Fruit fly (Drosophila melanogaster): Measurements from ENCODE around the gene Ge-1.

Gene Ge-1

DNA sequence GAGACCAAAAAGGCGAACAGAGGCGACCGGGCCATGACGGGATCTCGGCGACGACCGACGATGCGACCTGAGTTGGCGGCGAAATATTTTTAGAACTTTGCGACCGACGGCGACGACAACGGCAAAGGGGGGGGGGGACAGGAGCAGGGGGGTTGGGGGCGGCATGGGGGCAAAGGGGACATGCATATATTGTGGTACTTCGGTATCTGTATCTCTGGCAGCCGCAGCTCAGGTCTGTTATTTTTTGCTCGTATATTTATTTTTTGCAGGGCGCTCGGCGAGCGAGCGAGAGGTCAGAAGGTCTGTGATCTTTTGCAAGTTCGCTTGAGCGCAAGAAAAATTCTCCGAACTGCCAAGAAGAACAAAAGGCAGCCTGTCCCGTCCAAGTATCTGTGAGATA lies 41.5 kb downstream of the Ge-1 start:
- TF ChIP-seq Deaf1 (tag; optimal IDR thresholded peaks at IDR 0.05), result peak; percentile 30
- peak; percentile 47 for TF ChIP-seq CG12769 (tag; optimal IDR thresholded peaks at IDR 0.05)
- TF ChIP-seq ranshi (GFP tag; IDR thresholded peaks at IDR 0.05), result no peak
- TF ChIP-seq Hr78 (GFP tag; optimal IDR thresholded peaks at IDR 0.05), result peak in 1 of 2 experiments; percentile 11
- peak; percentile 30 for TF ChIP-seq nom (GFP tag; optimal IDR thresholded peaks at IDR 0.05)
- TF ChIP-seq crol (GFP tag; IDR thresholded peaks at IDR 0.05), result peak; percentile 88
- 0 out of 2 replicates have a peak, but pooled peaks have one; percentile 16 for TF ChIP-seq CG32532 (GFP tag; IDR thresholded peaks at IDR 0.05)
- no peak for TF ChIP-seq Dip3 (GFP tag; optimal IDR thresholded peaks at IDR 0.05)
- TF ChIP-seq ro (GFP tag; IDR thresholded peaks at IDR 0.05), result no peak

DNA sequence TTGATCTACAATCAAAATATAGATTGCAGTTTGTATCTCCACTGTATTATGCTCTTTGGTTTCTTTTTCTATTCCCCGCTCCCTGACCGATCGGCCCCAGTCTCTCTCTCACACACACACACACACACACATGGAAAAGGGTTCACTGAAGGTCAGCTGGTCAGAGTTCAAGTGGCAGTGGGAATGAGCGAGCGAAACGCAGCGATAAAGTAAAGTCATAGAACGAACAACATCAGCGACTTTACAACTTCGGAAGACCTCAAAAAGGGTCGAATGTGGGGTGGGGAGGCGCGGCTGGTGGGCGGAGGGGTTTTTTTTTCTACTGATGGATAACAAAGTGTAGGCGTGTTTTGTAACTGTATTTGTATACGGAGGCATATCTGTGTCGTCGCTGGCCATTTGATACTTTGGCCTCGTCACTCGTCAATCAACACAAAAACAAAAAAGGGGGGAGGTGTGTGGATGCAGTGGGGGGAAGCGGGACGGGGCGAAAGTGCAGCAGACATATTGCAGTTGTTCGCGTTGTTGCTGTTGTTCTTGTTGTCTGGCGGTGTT lies 42.5 kb downstream of the Ge-1 start:
- TF ChIP-seq hkb (optimal IDR thresholded peaks at IDR 0.05) (no peak), hkb (GFP tag; IDR thresholded peaks at IDR 0.05) (no peak), trem (tag; optimal IDR thresholded peaks at IDR 0.05) (no peak), bcd (GFP tag; optimal IDR thresholded peaks at IDR 0.05) (no peak), ken (GFP tag; IDR thresholded peaks at IDR 0.05) (no peak), CG10959 (GFP tag; IDR thresholded peaks at IDR 0.05) (no peak), vvl (GFP tag; IDR thresholded peaks at IDR 0.05) (0 out of 2 replicates have a peak, but pooled peaks have one; percentile 15), lbe (GFP tag; optimal IDR thresholded peaks at IDR 0.05) (no peak), sob (GFP tag; IDR thresholded peaks at IDR 0.05) (no peak; the same call in 1 of the 2 replicates), zfh2 (GFP tag; optimal IDR thresholded peaks at IDR 0.05) (no peak), Fer1 (GFP tag; optimal IDR thresholded peaks at IDR 0.05) (no peak), E2f1 (GFP tag; IDR thresholded peaks at IDR 0.05) (0 out of 2 replicates have a peak, but pooled peaks have one; percentile 1), Sry-δ (GFP tag; optimal IDR thresholded peaks at IDR 0.05) (no peak), GATAe (GFP tag; conservative IDR thresholded peaks at IDR 0.05) (0 out of 2 replicates have a peak, but pooled peaks have one; percentile 7), fd102C (GFP tag; optimal IDR thresholded peaks at IDR 0.05) (no peak), tio (GFP tag; optimal IDR thresholded peaks at IDR 0.05) (peak; percentile 64), CG16815 (GFP tag; optimal IDR thresholded peaks at IDR 0.05) (peak; percentile 35), CG4282 (GFP tag; optimal IDR thresholded peaks at IDR 0.05) (no peak), Taf1 (GFP tag; IDR thresholded peaks at IDR 0.05) (0 out of 2 replicates have a peak, but pooled peaks have one; percentile 4), jigr1 (GFP tag; IDR thresholded peaks at IDR 0.05) (no peak), CG4328 (GFP tag; optimal IDR thresholded peaks at IDR 0.05) (no peak), CG17568 (GFP tag; optimal IDR thresholded peaks at IDR 0.05) (no peak), CG13424 (tag; optimal IDR thresholded peaks at IDR 0.05) (no peak), rib (GFP tag; IDR thresholded peaks at IDR 0.05) (0 out of 2 replicates have a peak, but pooled peaks have one; percentile 6), kay (GFP tag; optimal IDR thresholded peaks at IDR 0.05) (no peak), CG12744 (GFP tag; optimal IDR thresholded peaks at IDR 0.05) (no peak), otp (GFP tag; IDR thresholded peaks at IDR 0.05) (no peak), CG4854 (GFP tag; optimal IDR thresholded peaks at IDR 0.05) (no peak), sqz (GFP tag; optimal IDR thresholded peaks at IDR 0.05) (no peak), CG12769 (tag; optimal IDR thresholded peaks at IDR 0.05) (no peak), CG32767 (GFP tag; IDR thresholded peaks at IDR 0.05) (no peak; the same call in 1 of the 2 replicates), cg (GFP tag; optimal IDR thresholded peaks at IDR 0.05) (peak; percentile 75), sim (GFP tag; IDR thresholded peaks at IDR 0.05) (no peak), CG9215 (GFP tag; IDR thresholded peaks at IDR 0.05) (no peak), mam (GFP tag; optimal IDR thresholded peaks at IDR 0.05) (no peak), psq (GFP tag; optimal IDR thresholded peaks at IDR 0.05) (no peak), tin (GFP tag; optimal IDR thresholded peaks at IDR 0.05) (no peak), CG7556 (GFP tag; optimal IDR thresholded peaks at IDR 0.05) (no peak), CG9932 (GFP tag; IDR thresholded peaks at IDR 0.05) (0 out of 2 replicates have a peak, but pooled peaks have one; percentile 1), Ets65A (GFP tag) (peak; percentile 14), slp2 (GFP tag; optimal IDR thresholded peaks at IDR 0.05) (no peak), Jarid2 (GFP tag; optimal IDR thresholded peaks at IDR 0.05) (no peak)

All from whole organism, embryonic.